Fruit fly (Drosophila melanogaster): ENCODE data around the gene Sfp93F.

Gene Sfp93F

dm6 chr3R:21748954-21749920 is 13.1 kb upstream of the Sfp93F start, which contains the start of gene CG31233:
Gene CG31233 (plus strand): TSS chr3R:21749853.
- TF ChIP-seq CG4318 (GFP tag; optimal IDR thresholded peaks at IDR 0.05), result no peak
- no peak for TF ChIP-seq Met (GFP tag; optimal IDR thresholded peaks at IDR 0.05)
- TF ChIP-seq CG32006 (GFP tag; optimal IDR thresholded peaks at IDR 0.05), result no peak
- no peak for TF ChIP-seq eg (GFP tag; IDR thresholded peaks at IDR 0.05)
- TF ChIP-seq CG8632 (GFP tag; optimal IDR thresholded peaks at IDR 0.05), result no peak
- TF ChIP-seq ss (GFP tag; optimal IDR thresholded peaks at IDR 0.05), result no peak
- TF ChIP-seq Ets21C (GFP tag; optimal IDR thresholded peaks at IDR 0.05), result no peak
- no peak for TF ChIP-seq CG6276 (GFP tag; optimal IDR thresholded peaks at IDR 0.05)
- TF ChIP-seq CG11294 (GFP tag; IDR thresholded peaks at IDR 0.05), result no peak
- TF ChIP-seq CG10631 (GFP tag; optimal IDR thresholded peaks at IDR 0.05), result no peak
- TF ChIP-seq CG6163 (GFP tag; IDR thresholded peaks at IDR 0.05), result no peak
- TF ChIP-seq pdm3 (GFP tag; optimal IDR thresholded peaks at IDR 0.05), result no peak
- no peak for TF ChIP-seq dac (GFP tag; optimal IDR thresholded peaks at IDR 0.05)
- no peak for TF ChIP-seq CG6854 (GFP tag; optimal IDR thresholded peaks at IDR 0.05)
- TF ChIP-seq achi (GFP tag; optimal IDR thresholded peaks at IDR 0.05), result no peak
- TF ChIP-seq Sox102F (GFP tag; optimal IDR thresholded peaks at IDR 0.05), result no peak
- TF ChIP-seq CG6808 (GFP tag; optimal IDR thresholded peaks at IDR 0.05), result no peak

- TF ChIP-seq Eip78C (GFP tag) (no peak), achi (GFP tag; optimal IDR thresholded peaks at IDR 0.05) (no peak), OdsH (GFP tag; optimal IDR thresholded peaks at IDR 0.05) (no peak), Lpt (GFP tag; optimal IDR thresholded peaks at IDR 0.05) (no peak), CG10669 (GFP tag; optimal IDR thresholded peaks at IDR 0.05) (no peak), ss (GFP tag; optimal IDR thresholded peaks at IDR 0.05) (no peak), CG6276 (GFP tag; optimal IDR thresholded peaks at IDR 0.05) (no peak), CG8632 (GFP tag; optimal IDR thresholded peaks at IDR 0.05) (no peak), dsx (GFP tag; optimal IDR thresholded peaks at IDR 0.05; ENCODE audit: poor library complexity, severe bottlenecking) (no peak), acj6 (GFP tag; optimal IDR thresholded peaks at IDR 0.05) (no peak), CG1621 (tag; optimal IDR thresholded peaks at IDR 0.05) (no peak), vri (GFP tag; optimal IDR thresholded peaks at IDR 0.05) (no peak), Hr39 (GFP tag; optimal IDR thresholded peaks at IDR 0.05) (no peak), Sox102F (GFP tag; optimal IDR thresholded peaks at IDR 0.05) (no peak)
Observed at dm6 chr3R:21745887-21746286, 9.8 kb upstream of the Sfp93F start.

dm6 chr3R:21744988-21745387 is 8.9 kb upstream of the Sfp93F start, which contains the start of gene CG31343:
Gene CG31343 (plus strand): TSS chr3R:21745266.
- TF ChIP-seq vri (GFP tag; optimal IDR thresholded peaks at IDR 0.05) (peak; percentile 70), Sox102F (GFP tag; optimal IDR thresholded peaks at IDR 0.05) (no peak)

dm6 chr3R:21740766-21741350 is 4.8 kb upstream of the Sfp93F start:
- no peak for TF ChIP-seq salr (GFP tag; optimal IDR thresholded peaks at IDR 0.05)
- TF ChIP-seq CG7368 (GFP tag; optimal IDR thresholded peaks at IDR 0.05), result no peak
- no peak for TF ChIP-seq Sox15 (GFP tag; optimal IDR thresholded peaks at IDR 0.05)
- peak; percentile 91 for TF ChIP-seq vri (GFP tag; optimal IDR thresholded peaks at IDR 0.05)
- TF ChIP-seq svp (GFP tag), result peak; percentile 94

dm6 chr3R:21739750-21740319 is 3.7 kb upstream of the Sfp93F start, which contains the start of gene CG5849:
Gene CG5849 (plus strand): TSS chr3R:21740105.
- no peak for TF ChIP-seq Hr39 (GFP tag; optimal IDR thresholded peaks at IDR 0.05)
- peak; percentile 57 for TF ChIP-seq vri (GFP tag; optimal IDR thresholded peaks at IDR 0.05)
- no peak for TF ChIP-seq salr (GFP tag; optimal IDR thresholded peaks at IDR 0.05)
- TF ChIP-seq Met (GFP tag; optimal IDR thresholded peaks at IDR 0.05), result no peak
- no peak for TF ChIP-seq dsx (GFP tag; optimal IDR thresholded peaks at IDR 0.05; ENCODE audit: poor library complexity, severe bottlenecking)
- TF ChIP-seq fd85E (GFP tag; optimal IDR thresholded peaks at IDR 0.05), result no peak
- peak; percentile 92 for TF ChIP-seq svp (GFP tag)
